Worm (Caenorhabditis elegans): ENCODE data around the gene prmt-4.
A peak's percentile ranks its signal among the peaks of the same experiment; 100 is the strongest.

prmt-4 gene

DNA sequence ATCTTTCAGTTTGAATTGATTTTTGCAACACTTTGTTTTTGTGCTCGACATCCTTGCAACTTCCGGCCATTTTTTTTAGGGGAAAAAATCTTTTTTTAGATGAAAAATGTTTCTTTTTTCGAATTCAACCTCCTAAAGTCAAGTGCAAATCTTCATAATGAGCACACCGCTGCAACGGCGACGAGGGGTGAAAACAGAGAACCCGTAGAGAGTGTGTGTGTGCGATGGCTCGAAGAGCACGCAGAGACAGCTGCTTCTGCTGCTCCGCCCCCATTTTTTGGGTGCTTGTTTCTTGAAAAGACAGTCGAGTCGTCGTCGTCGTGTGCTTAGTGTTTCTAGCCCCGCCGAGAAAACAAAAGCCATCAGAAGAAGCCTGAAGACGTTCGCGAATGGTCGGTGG, 2.6 kb upstream of the prmt-4 start, which contains the start of gene inx-18:
TSS of gene inx-18 (plus strand) at position 301 of the 400 bp plus-strand sequence.
- TF ChIP-seq flt-1 (GFP tag; IDR thresholded peaks at IDR 0.05) = no peak
- no peak for TF ChIP-seq hmg-4 (GFP tag; optimal IDR thresholded peaks at IDR 0.05)
- no peak for TF ChIP-seq ceh-36 (tag; optimal IDR thresholded peaks at IDR 0.05)
- no peak for TF ChIP-seq ets-7 (tag; optimal IDR thresholded peaks at IDR 0.05)

DNA sequence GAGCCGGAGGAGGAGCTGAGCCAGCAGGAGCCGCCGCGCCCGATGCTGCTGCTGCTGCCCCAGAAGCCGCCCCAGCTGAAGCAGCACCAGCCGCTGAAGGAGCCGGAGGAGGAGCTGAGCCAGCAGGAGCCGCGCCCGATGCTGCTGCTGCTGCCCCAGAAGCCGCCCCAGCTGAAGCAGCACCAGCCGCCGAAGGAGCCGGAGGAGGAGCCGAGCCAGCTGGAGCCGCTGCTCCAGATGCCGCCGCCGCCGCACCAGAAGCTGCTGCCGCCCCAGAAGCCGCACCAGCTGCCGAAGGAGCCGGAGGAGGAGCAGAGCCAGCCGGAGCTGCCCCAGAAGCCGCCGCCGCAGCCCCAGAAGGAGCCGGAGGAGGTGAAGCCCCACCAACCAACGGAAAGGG, 2.0 kb upstream of the prmt-4 start:
- TF ChIP-seq pes-1 (GFP tag; IDR thresholded peaks at IDR 0.05) (peak; percentile 17; the same call in 1 of the 2 replicates), B0310.2 (tag; optimal IDR thresholded peaks at IDR 0.05) (no peak), ceh-36 (tag; optimal IDR thresholded peaks at IDR 0.05) (no peak), ama-1 (optimal IDR thresholded peaks at IDR 0.05) (no peak)

DNA sequence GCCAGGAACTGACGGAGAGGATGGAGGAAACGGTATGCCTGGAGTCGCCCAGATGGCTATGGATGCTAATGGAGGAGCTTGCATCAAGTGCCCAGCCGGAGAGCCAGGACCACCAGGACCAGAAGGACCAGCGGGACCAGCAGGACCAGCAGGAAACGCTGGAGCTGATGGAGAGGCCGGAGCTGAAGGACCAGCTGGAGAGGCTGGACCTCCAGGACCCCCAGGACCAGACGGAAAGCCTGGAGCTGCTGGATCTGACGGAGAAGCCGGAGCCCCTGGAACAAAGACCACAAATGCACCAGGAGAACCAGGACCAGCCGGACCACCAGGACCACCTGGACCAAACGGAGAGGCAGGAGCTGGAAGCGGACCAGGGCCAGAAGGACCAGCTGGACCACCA, 1.4 kb upstream of the prmt-4 start:
- TF ChIP-seq flt-1 (GFP tag; IDR thresholded peaks at IDR 0.05) = no peak
- TF ChIP-seq ceh-36 (tag; optimal IDR thresholded peaks at IDR 0.05) = no peak
- no peak for TF ChIP-seq pes-1 (GFP tag; IDR thresholded peaks at IDR 0.05)
- TF ChIP-seq scrt-1 (GFP tag; IDR thresholded peaks at IDR 0.05) = no peak
- no peak for TF ChIP-seq tbx-37 (GFP tag; conservative IDR thresholded peaks at IDR 0.05)
- no peak for TF ChIP-seq ama-1 (optimal IDR thresholded peaks at IDR 0.05)
- no peak for TF ChIP-seq aly-1 (tag; optimal IDR thresholded peaks at IDR 0.05)
- TF ChIP-seq hmg-4 (GFP tag; optimal IDR thresholded peaks at IDR 0.05) = no peak
- TF ChIP-seq F13C5.2 (tag; optimal IDR thresholded peaks at IDR 0.05) = no peak
- no peak for TF ChIP-seq ets-7 (tag; optimal IDR thresholded peaks at IDR 0.05)
- no peak for TF ChIP-seq B0310.2 (tag; optimal IDR thresholded peaks at IDR 0.05)
- no peak for TF ChIP-seq hmbx-1 (tag; optimal IDR thresholded peaks at IDR 0.05)

DNA sequence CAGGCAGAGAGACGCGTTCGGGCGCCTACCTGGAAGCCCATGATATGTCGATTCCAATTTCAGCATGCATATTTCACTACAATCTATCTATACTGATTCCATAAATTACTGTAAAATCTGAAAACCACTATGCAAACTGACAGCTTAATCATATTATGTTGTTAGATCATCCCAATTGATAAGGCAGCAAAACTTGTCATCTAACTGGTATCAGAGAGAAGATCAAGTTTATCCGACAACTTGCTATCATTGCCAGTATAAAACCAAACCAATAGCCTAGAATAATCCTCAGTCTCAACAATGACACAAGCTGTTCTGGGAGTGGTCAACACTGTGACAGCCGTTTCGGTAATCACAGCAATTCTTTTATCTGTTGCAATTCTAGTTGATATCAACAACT, 701 bp upstream of the prmt-4 start, which contains the start of gene col-102:
TSS of gene col-102 (plus strand) at position 301 of the 400 bp plus-strand sequence.
- TF ChIP-seq hmbx-1 (tag; optimal IDR thresholded peaks at IDR 0.05) (no peak), F13C5.2 (tag; optimal IDR thresholded peaks at IDR 0.05) (no peak), scrt-1 (GFP tag; IDR thresholded peaks at IDR 0.05) (no peak), tbx-11 (GFP tag; IDR thresholded peaks at IDR 0.05) (no peak), tbx-37 (GFP tag; conservative IDR thresholded peaks at IDR 0.05) (no peak), hmg-4 (GFP tag; optimal IDR thresholded peaks at IDR 0.05) (no peak)

DNA sequence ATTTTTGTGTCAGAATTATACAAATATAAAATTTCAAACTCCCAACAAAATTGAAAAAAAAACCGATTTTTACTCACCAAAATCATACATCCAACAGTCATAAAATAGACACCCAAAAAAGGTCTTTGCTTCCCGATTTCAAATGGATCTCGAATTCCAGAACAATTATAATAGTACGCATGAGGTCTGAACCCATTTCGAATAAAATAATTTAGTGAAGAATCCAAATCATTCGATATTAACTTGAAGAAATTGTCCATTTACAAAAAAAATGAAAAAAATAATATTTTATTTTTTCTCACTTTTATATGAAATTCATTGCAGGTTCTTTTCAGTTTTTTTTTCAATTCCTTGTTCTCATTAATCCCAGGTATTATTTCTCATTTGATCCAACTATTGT, 1.8 kb downstream of the prmt-4 start, which contains the start of gene srt-59:
TSS of gene srt-59 (minus strand) at position 101 of the 400 bp plus-strand sequence.
- TF ChIP-seq ceh-36 (tag; optimal IDR thresholded peaks at IDR 0.05) (no peak), tbx-37 (GFP tag; conservative IDR thresholded peaks at IDR 0.05) (no peak), hmbx-1 (tag; optimal IDR thresholded peaks at IDR 0.05) (no peak), scrt-1 (GFP tag; IDR thresholded peaks at IDR 0.05) (no peak), ama-1 (optimal IDR thresholded peaks at IDR 0.05) (no peak), aly-1 (tag; optimal IDR thresholded peaks at IDR 0.05) (no peak), sea-1 (GFP tag; conservative IDR thresholded peaks at IDR 0.05) (no peak), pes-1 (GFP tag; IDR thresholded peaks at IDR 0.05) (no peak), tra-4 (tag; optimal IDR thresholded peaks at IDR 0.05) (no peak), hmg-4 (GFP tag; optimal IDR thresholded peaks at IDR 0.05) (no peak), hnd-1 (tag; optimal IDR thresholded peaks at IDR 0.05) (no peak), tbx-11 (GFP tag; IDR thresholded peaks at IDR 0.05) (no peak), B0310.2 (tag; optimal IDR thresholded peaks at IDR 0.05) (no peak)

DNA sequence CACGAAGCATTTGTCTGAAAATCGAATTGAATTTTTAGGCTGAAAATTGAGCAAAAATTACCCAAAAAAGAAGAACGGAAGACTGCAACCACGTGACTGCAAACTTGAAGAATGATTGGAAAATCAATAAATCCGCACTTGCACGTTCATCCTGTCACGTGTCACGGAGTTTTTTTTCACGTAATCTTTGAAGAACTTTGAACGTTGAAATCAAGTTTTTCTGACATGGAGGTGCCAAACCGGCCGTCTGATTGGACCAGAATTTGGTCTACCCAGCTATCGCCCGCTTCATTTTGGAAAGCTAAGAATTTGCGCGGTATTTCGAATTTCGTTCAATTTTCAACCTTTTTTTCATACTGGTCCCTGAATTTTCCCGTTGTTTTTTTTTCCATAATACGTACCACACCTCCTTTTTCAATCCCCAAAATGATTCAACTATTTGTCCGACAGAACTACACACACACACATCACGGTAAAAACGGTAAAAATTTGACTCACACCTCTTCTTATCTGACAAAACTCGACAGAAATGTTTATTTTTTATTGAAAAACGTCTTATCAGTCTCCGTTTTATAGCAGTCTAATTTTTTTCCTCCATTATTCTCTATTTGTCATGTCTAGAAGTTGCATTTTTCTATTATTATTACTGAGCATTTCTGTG, 7.0 kb downstream of the prmt-4 start, which contains the start of the genes C18H7.7 and C18H7.11:
TSS of gene C18H7.7 (minus strand) at position 101 of the 661 bp plus-strand sequence.
TSS of gene C18H7.11 (plus strand) at position 611 of the 661 bp plus-strand sequence.
- no peak for TF ChIP-seq ets-7 (tag; optimal IDR thresholded peaks at IDR 0.05)
- TF ChIP-seq ceh-13 (GFP tag; optimal IDR thresholded peaks at IDR 0.05) = no peak
- TF ChIP-seq flt-1 (GFP tag; IDR thresholded peaks at IDR 0.05) = no peak
- no peak for TF ChIP-seq tra-4 (tag; optimal IDR thresholded peaks at IDR 0.05)
- TF ChIP-seq hmbx-1 (tag; optimal IDR thresholded peaks at IDR 0.05) = no peak
- TF ChIP-seq aly-1 (tag; optimal IDR thresholded peaks at IDR 0.05) = no peak
- no peak for TF ChIP-seq tbx-37 (GFP tag; conservative IDR thresholded peaks at IDR 0.05)
- no peak for TF ChIP-seq ama-1 (optimal IDR thresholded peaks at IDR 0.05)
- TF ChIP-seq tbx-11 (GFP tag; IDR thresholded peaks at IDR 0.05) = no peak
- no peak for TF ChIP-seq F13C5.2 (tag; optimal IDR thresholded peaks at IDR 0.05)
- TF ChIP-seq sea-1 (GFP tag; conservative IDR thresholded peaks at IDR 0.05) = no peak
- TF ChIP-seq hnd-1 (tag; optimal IDR thresholded peaks at IDR 0.05) = no peak
- no peak for TF ChIP-seq hmg-4 (GFP tag; optimal IDR thresholded peaks at IDR 0.05)
- no peak for TF ChIP-seq ceh-36 (tag; optimal IDR thresholded peaks at IDR 0.05)
- TF ChIP-seq scrt-1 (GFP tag; IDR thresholded peaks at IDR 0.05) = no peak
- no peak for TF ChIP-seq B0310.2 (tag; optimal IDR thresholded peaks at IDR 0.05)
- TF ChIP-seq pes-1 (GFP tag; IDR thresholded peaks at IDR 0.05) = no peak

DNA sequence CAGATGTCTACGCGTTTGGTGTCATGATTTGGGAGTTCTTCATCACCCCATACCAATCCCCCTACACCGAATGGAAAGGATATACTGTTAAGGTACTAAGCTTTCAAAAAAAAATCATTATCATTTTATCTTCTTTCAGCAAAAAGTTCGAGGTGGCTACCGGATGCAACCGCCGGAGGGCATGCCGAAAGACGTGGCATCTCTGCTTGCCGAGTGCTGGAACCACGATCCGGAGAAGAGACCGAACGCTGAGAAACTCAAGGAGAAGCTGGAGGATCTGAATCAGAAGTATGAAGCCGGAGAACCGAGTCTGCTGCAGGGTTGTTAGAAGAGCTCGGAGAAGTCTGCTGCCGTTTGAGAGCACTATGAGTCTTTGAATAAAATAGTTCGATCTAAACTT, 8.6 kb downstream of the prmt-4 start:
- TF ChIP-seq F13C5.2 (tag; optimal IDR thresholded peaks at IDR 0.05) (no peak), sea-1 (GFP tag; conservative IDR thresholded peaks at IDR 0.05) (no peak), ama-1 (optimal IDR thresholded peaks at IDR 0.05) (no peak), ets-7 (tag; optimal IDR thresholded peaks at IDR 0.05) (no peak), hmbx-1 (tag; optimal IDR thresholded peaks at IDR 0.05) (no peak)

DNA sequence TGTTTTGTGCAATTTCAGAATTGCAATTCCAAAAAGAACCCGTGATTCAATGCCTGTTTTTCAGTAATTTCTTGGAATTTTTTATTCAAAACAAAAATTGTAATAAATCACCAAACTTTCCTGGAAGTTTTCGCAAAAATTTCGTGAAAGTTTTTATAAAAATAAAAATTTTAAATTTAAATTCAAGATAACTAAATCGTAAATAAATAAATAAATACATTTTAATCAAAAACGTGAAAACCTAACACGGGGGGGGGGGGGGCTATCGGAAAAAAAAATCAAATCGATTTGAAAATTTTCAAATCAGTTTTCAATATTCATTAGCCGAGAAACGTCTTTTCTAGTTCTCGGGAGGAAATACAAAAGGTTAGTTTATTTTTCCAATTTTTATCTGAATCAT, 10.4 kb downstream of the prmt-4 start, which contains the start of gene C18H7.4:
TSS of gene C18H7.4 (plus strand) at position 301 of the 400 bp plus-strand sequence.
- TF ChIP-seq ama-1 (optimal IDR thresholded peaks at IDR 0.05) (no peak), scrt-1 (GFP tag; IDR thresholded peaks at IDR 0.05) (no peak), aly-1 (tag; optimal IDR thresholded peaks at IDR 0.05) (no peak), tbx-11 (GFP tag; IDR thresholded peaks at IDR 0.05) (no peak), pes-1 (GFP tag; IDR thresholded peaks at IDR 0.05) (no peak), B0310.2 (tag; optimal IDR thresholded peaks at IDR 0.05) (no peak)

Data from whole organism, early embryonic.